Worm (Caenorhabditis elegans): Measurements from ENCODE around the gene fmo-1.
A peak's percentile ranks its signal among the peaks of the same experiment; 100 is the strongest.

fmo-1 gene

DNA sequence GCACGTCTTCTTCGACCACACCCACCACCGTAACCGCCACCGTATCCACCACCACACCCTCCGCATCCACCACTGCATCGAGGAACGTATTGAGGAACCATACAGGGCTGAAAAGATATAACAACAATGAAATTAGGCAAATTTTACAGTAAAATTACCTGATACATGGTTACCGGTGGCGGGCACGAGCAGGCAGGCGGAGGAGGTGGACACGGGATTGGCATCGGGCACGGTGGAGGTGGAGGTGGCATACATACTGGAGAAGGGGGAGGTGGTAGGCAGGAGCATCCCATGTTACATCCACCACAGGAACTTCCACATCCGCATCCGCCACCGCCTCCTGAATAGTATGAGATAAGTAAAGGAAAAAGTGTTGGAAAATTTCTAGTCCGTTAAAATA lies 36.8 kb downstream of the fmo-1 start:
- TF ChIP-seq ama-1 (optimal IDR thresholded peaks at IDR 0.05) (no peak), ztf-4 (tag; optimal IDR thresholded peaks at IDR 0.05) (no peak), nhr-11 (tag; optimal IDR thresholded peaks at IDR 0.05) (no peak), lin-39 (tag; optimal IDR thresholded peaks at IDR 0.05) (no peak), elt-1 (tag; optimal IDR thresholded peaks at IDR 0.05) (no peak), gmeb-1 (tag; optimal IDR thresholded peaks at IDR 0.05) (no peak), nhr-25 (tag; optimal IDR thresholded peaks at IDR 0.05) (no peak)

ce11 chrIV:10699000-10699399 lies 37.3 kb downstream of the fmo-1 start:
- TF ChIP-seq nhr-6 (tag; optimal IDR thresholded peaks at IDR 0.05), result no peak
- TF ChIP-seq ceh-16 (tag; optimal IDR thresholded peaks at IDR 0.05), result no peak
- TF ChIP-seq sem-4 (tag; optimal IDR thresholded peaks at IDR 0.05), result no peak
- no peak for TF ChIP-seq nhr-12 (tag; optimal IDR thresholded peaks at IDR 0.05)
- TF ChIP-seq lin-39 (tag; optimal IDR thresholded peaks at IDR 0.05), result no peak
- no peak for TF ChIP-seq nhr-237 (tag; optimal IDR thresholded peaks at IDR 0.05)
- no peak for TF ChIP-seq ztf-1 (GFP tag; conservative IDR thresholded peaks at IDR 0.05)
- TF ChIP-seq F13H6.1 (tag; optimal IDR thresholded peaks at IDR 0.05), result no peak
- no peak for TF ChIP-seq nhr-21 (tag; optimal IDR thresholded peaks at IDR 0.05)
- TF ChIP-seq snpc-4 (tag; optimal IDR thresholded peaks at IDR 0.05), result no peak
- no peak for TF ChIP-seq skn-1 (tag; optimal IDR thresholded peaks at IDR 0.05)

ce11 chrIV:10699660-10700059 lies 38.0 kb downstream of the fmo-1 start, which contains the start of gene R102.11:
TSS of gene R102.11 (minus strand) at chrIV:10699760.
- TF ChIP-seq ztf-1 (GFP tag; conservative IDR thresholded peaks at IDR 0.05) (no peak), dmd-4 (tag; optimal IDR thresholded peaks at IDR 0.05) (no peak)

ce11 chrIV:10701866-10702458 lies 40.3 kb downstream of the fmo-1 start:
- TF ChIP-seq nhr-237 (tag; optimal IDR thresholded peaks at IDR 0.05) (no peak), mdl-1 (tag; optimal IDR thresholded peaks at IDR 0.05) (no peak), Y55F3AM.14 (GFP tag; optimal IDR thresholded peaks at IDR 0.05) (no peak), nhr-21 (tag; optimal IDR thresholded peaks at IDR 0.05) (peak; percentile 60), sma-9 (GFP tag; optimal IDR thresholded peaks at IDR 0.05) (peak; percentile 62), sma-9 (tag; optimal IDR thresholded peaks at IDR 0.05) (no peak), egl-27 (tag; optimal IDR thresholded peaks at IDR 0.05) (no peak), sma-3 (GFP tag; optimal IDR thresholded peaks at IDR 0.05) (peak; percentile 28), nhr-129 (tag; optimal IDR thresholded peaks at IDR 0.05) (peak; percentile 15), fos-1 (tag; optimal IDR thresholded peaks at IDR 0.05) (peak; percentile 12)

- TF ChIP-seq ceh-82 (tag; optimal IDR thresholded peaks at IDR 0.05), result no peak
- TF ChIP-seq dmd-4 (tag; optimal IDR thresholded peaks at IDR 0.05), result no peak
- TF ChIP-seq peb-1 (tag; optimal IDR thresholded peaks at IDR 0.05), result no peak
- no peak for TF ChIP-seq nhr-77 (tag; optimal IDR thresholded peaks at IDR 0.05)
- no peak for TF ChIP-seq nhr-6 (tag; optimal IDR thresholded peaks at IDR 0.05)
- TF ChIP-seq nhr-21 (tag; optimal IDR thresholded peaks at IDR 0.05), result no peak
- no peak for TF ChIP-seq ztf-1 (GFP tag; conservative IDR thresholded peaks at IDR 0.05)
- no peak for TF ChIP-seq ama-1 (optimal IDR thresholded peaks at IDR 0.05)
These were observed 43.5 kb downstream of the fmo-1 start, which contains the start of gene R102.10 for ce11 chrIV:10705176-10705575. TSS of gene R102.10 (plus strand) at chrIV:10705476.

DNA sequence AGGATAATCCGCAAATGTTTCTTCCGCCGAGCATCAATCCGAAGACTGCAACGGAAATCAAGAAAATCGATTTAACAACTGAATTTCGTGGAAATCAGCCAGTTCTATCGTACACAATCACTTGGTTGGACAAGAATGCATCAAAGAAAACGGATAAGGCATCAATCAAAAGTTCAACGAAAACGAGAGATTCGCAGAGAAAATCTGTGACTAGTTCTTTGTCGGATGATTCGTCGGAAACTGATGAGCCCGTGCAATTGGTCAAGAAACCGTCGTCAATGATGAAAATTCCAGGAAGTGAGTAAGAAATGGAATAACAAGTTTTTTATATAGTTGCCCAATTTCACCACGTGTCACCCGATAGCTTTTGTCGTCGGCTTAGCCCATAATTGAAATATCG lies 44.4 kb downstream of the fmo-1 start, which contains the start of gene R102.6:
R102.6 (minus strand) TSS at position 101 of the 400 bp plus-strand sequence.
- TF ChIP-seq nhr-77 (tag; optimal IDR thresholded peaks at IDR 0.05) (no peak), elt-3 (tag; optimal IDR thresholded peaks at IDR 0.05) (no peak), nhr-21 (tag; optimal IDR thresholded peaks at IDR 0.05) (no peak), skn-1 (tag; optimal IDR thresholded peaks at IDR 0.05) (no peak), lin-13 (GFP tag; optimal IDR thresholded peaks at IDR 0.05) (no peak), nhr-129 (tag; optimal IDR thresholded peaks at IDR 0.05) (no peak), egl-27 (tag; optimal IDR thresholded peaks at IDR 0.05) (no peak), unc-39 (tag; optimal IDR thresholded peaks at IDR 0.05) (no peak), nhr-23 (tag; optimal IDR thresholded peaks at IDR 0.05) (no peak), nhr-10 (tag; optimal IDR thresholded peaks at IDR 0.05) (no peak), nhr-237 (tag; optimal IDR thresholded peaks at IDR 0.05) (no peak), sem-4 (tag; optimal IDR thresholded peaks at IDR 0.05) (no peak), R02D3.7 (tag; optimal IDR thresholded peaks at IDR 0.05) (no peak), nhr-11 (tag; optimal IDR thresholded peaks at IDR 0.05) (no peak), unc-62 (GFP tag; optimal IDR thresholded peaks at IDR 0.05) (no peak), F13H6.1 (tag; optimal IDR thresholded peaks at IDR 0.05) (no peak), nhr-12 (tag; optimal IDR thresholded peaks at IDR 0.05) (no peak), aly-2 (tag; optimal IDR thresholded peaks at IDR 0.05) (no peak), sma-9 (GFP tag; optimal IDR thresholded peaks at IDR 0.05) (no peak), sma-9 (tag; optimal IDR thresholded peaks at IDR 0.05) (no peak), nhr-25 (tag; optimal IDR thresholded peaks at IDR 0.05) (no peak)
